Fruit fly (Drosophila melanogaster) whole organism, embryonic: Measurements from ENCODE around the gene Rbf2.

Experiments
- BEAF-32 ChIP-seq: fragments of 200-800 bp; sonication (Bioruptor generic); optimal IDR thresholded peaks from 3 replicates; lab custom pipeline; 2017; ENCODE audit warnings: missing biosample characterization, missing genetic modification characterization, mild to moderate bottlenecking, moderate library complexity, missing genetic modification reagents
- CG10462 ChIP-seq: fragments of 200-800 bp; sonication (Bioruptor generic); optimal IDR thresholded peaks from 2 replicates; lab custom pipeline; 2016; ENCODE audit warnings: missing biosample characterization, missing genetic modification characterization
- CG10565 ChIP-seq: fragments of 200-800 bp; sonication (Bioruptor generic); optimal IDR thresholded peaks from 3 replicates; lab custom pipeline; 2016; ENCODE audit warnings: missing biosample characterization, mild to moderate bottlenecking, missing genetic modification characterization
- CG10654 ChIP-seq: fragments of 200-800 bp; sonication (Bioruptor generic); optimal IDR thresholded peaks from 2 replicates; lab custom pipeline; 2016; ENCODE audit warnings: missing biosample characterization, missing genetic modification characterization
- CG10979 ChIP-seq: fragments of 200-800 bp; sonication (Bioruptor generic); optimal IDR thresholded peaks from 2 replicates; lab custom pipeline; 2018; ENCODE audit warnings: missing biosample characterization, mild to moderate bottlenecking, missing genetic modification characterization, moderate library complexity
- CG11504 ChIP-seq: fragments of 200-800 bp; sonication (Bioruptor generic); optimal IDR thresholded peaks from 3 replicates; lab custom pipeline; 2019; ENCODE audit warnings: missing biosample characterization, mild to moderate bottlenecking, missing genetic modification characterization, moderate library complexity
- CG11723 ChIP-seq: fragments of 200-800 bp; sonication (Bioruptor generic); optimal IDR thresholded peaks from 2 replicates; lab custom pipeline; 2017; ENCODE audit warnings: missing biosample characterization, mild to moderate bottlenecking, missing genetic modification characterization
- CG12219 ChIP-seq: fragments of 200-800 bp; sonication (Bioruptor generic); optimal IDR thresholded peaks from 3 replicates; lab custom pipeline; 2018; ENCODE audit warnings: missing biosample characterization, mild to moderate bottlenecking, missing genetic modification characterization
- CG12942 ChIP-seq: fragments of 200-800 bp; sonication (Bioruptor generic); optimal IDR thresholded peaks from 3 replicates; lab custom pipeline; 2016; ENCODE audit warnings: missing biosample characterization, missing genetic modification characterization
- CG13624 ChIP-seq: fragments of 200-800 bp; sonication (Bioruptor generic); optimal IDR thresholded peaks from 2 replicates; lab custom pipeline; 2016; ENCODE audit warnings: missing biosample characterization, missing genetic modification characterization
- CG15011 ChIP-seq: fragments of 200-800 bp; sonication (Bioruptor generic); optimal IDR thresholded peaks from 3 replicates; lab custom pipeline; 2018; ENCODE audit warnings: missing biosample characterization, mild to moderate bottlenecking, missing genetic modification characterization
- CG15514 ChIP-seq: fragments of 200-800 bp; sonication (Bioruptor generic); optimal IDR thresholded peaks from 3 replicates; lab custom pipeline; 2017; ENCODE audit warnings: missing biosample characterization, missing genetic modification characterization, mild to moderate bottlenecking, moderate library complexity, missing genetic modification reagents
- CG1602 ChIP-seq: fragments of 200-800 bp; sonication (Bioruptor generic); optimal IDR thresholded peaks from 3 replicates; lab custom pipeline; 2016; ENCODE audit warnings: missing biosample characterization, missing genetic modification characterization
- CG16779 ChIP-seq: fragments of 200-800 bp; sonication (Bioruptor generic); IDR thresholded peaks from 2 replicates; pipeline ENCODE4 v1.3.6; 2022; ENCODE audit warnings: missing biosample characterization, missing genetic modification characterization
- CG2129 ChIP-seq: fragments of 200-800 bp; sonication (Bioruptor generic); IDR thresholded peaks from 2 replicates; pipeline ENCODE4 v1.3.6; 2022; ENCODE audit warnings: missing biosample characterization, missing genetic modification characterization; ENCODE audit not compliant: partially characterized antibody
- CG2202 ChIP-seq: fragments of 200-800 bp; sonication (Bioruptor generic); optimal IDR thresholded peaks from 2 replicates; lab custom pipeline; 2018; ENCODE audit warnings: missing biosample characterization, mild to moderate bottlenecking, missing genetic modification characterization
- CG2889 ChIP-seq: fragments of 200-800 bp; sonication (Bioruptor generic); IDR thresholded peaks from 3 replicates; pipeline ENCODE4 v1.3.6; 2022; ENCODE audit warnings: missing biosample characterization, missing genetic modification characterization
- CG4820 ChIP-seq: fragments of 200-800 bp; sonication (Bioruptor generic); optimal IDR thresholded peaks from 3 replicates; lab custom pipeline; 2016; ENCODE audit warnings: missing biosample characterization, missing genetic modification characterization
- CG6254 ChIP-seq: fragments of 200-800 bp; sonication (Bioruptor generic); optimal IDR thresholded peaks from 3 replicates; lab custom pipeline; 2017; ENCODE audit warnings: mild to moderate bottlenecking, missing biosample characterization, missing genetic modification reagents, missing genetic modification characterization
- CG6272 ChIP-seq: fragments of 200-800 bp; sonication (Bioruptor generic); IDR thresholded peaks from 2 replicates; pipeline ENCODE4 v1.3.6; 2022; ENCODE audit warnings: missing biosample characterization, missing genetic modification characterization
- CG6683 ChIP-seq: fragments of 200-800 bp; sonication (Bioruptor generic); optimal IDR thresholded peaks from 2 replicates; lab custom pipeline; 2017; ENCODE audit warnings: missing biosample characterization, mild to moderate bottlenecking, missing genetic modification characterization, missing genetic modification reagents
- CG7372 ChIP-seq: fragments of 200-800 bp; sonication (Bioruptor generic); IDR thresholded peaks from 2 replicates; pipeline ENCODE4 v1.3.6; 2022; ENCODE audit warnings: missing biosample characterization, missing genetic modification characterization
- CrebB ChIP-seq: fragments of 200-800 bp; sonication (Bioruptor generic); optimal IDR thresholded peaks from 3 replicates; lab custom pipeline; 2018; ENCODE audit warnings: missing biosample characterization, mild to moderate bottlenecking, missing genetic modification characterization
- D19A ChIP-seq: fragments of 200-800 bp; optimal IDR thresholded peaks from 3 replicates; lab custom pipeline; 2019; ENCODE audit warnings: missing biosample characterization, mild to moderate bottlenecking, missing genetic modification characterization, moderate library complexity
- Dip3 ChIP-seq: fragments of 200-800 bp; sonication (Bioruptor generic); optimal IDR thresholded peaks from 3 replicates; lab custom pipeline; 2016; ENCODE audit warnings: missing biosample characterization, missing genetic modification characterization
- Fer1 ChIP-seq: fragments of 200-800 bp; sonication (Bioruptor generic); optimal IDR thresholded peaks from 2 replicates; lab custom pipeline; 2017; ENCODE audit warnings: missing biosample characterization, mild to moderate bottlenecking, missing genetic modification characterization
- GATAe ChIP-seq: fragments of 200-800 bp; sonication (Bioruptor generic); conservative IDR thresholded peaks from 2 replicates; pipeline ENCODE4 v1.3.6; 2022; ENCODE audit warnings: missing biosample characterization, missing genetic modification characterization
- Hr39 ChIP-seq: fragments of >200 bp; optimal IDR thresholded peaks from 2 replicates; lab custom pipeline; 2017
- Lpt ChIP-seq: fragments of >200 bp; optimal IDR thresholded peaks from 2 replicates; lab custom pipeline; 2018; ENCODE audit warnings: missing biosample characterization, missing genetic modification characterization
- Med ChIP-seq: fragments of 200-800 bp; sonication (Bioruptor generic); peaks from one replicate; lab custom pipeline; 2016; ENCODE audit warnings: missing biosample characterization, missing genetic modification characterization, mild to moderate bottlenecking, inconsistent platforms, moderate library complexity
- Tbp ChIP-seq: fragments of >200 bp; optimal IDR thresholded peaks from 2 replicates; lab custom pipeline; 2018; ENCODE audit warnings: missing biosample characterization, missing genetic modification characterization
- Xbp1 ChIP-seq: fragments of 200-800 bp; sonication (Bioruptor generic); optimal IDR thresholded peaks from 3 replicates; lab custom pipeline; 2016; ENCODE audit warnings: missing biosample characterization, mild to moderate bottlenecking, missing genetic modification characterization
- YL-1 ChIP-seq: fragments of 200-800 bp; sonication (Bioruptor generic); optimal IDR thresholded peaks from 3 replicates; lab custom pipeline; 2017; ENCODE audit warnings: missing biosample characterization, mild to moderate bottlenecking, missing genetic modification characterization
- br ChIP-seq: fragments of >200 bp; optimal IDR thresholded peaks from 2 replicates; lab custom pipeline; 2017
- cad ChIP-seq: fragments of >200 bp; optimal IDR thresholded peaks from 2 replicates; lab custom pipeline; 2017; ENCODE audit warnings: missing biosample characterization, missing genetic modification characterization
- chm ChIP-seq: fragments of 200-800 bp; sonication (Bioruptor generic); IDR thresholded peaks from 2 replicates; pipeline ENCODE4 v1.3.6; 2022; ENCODE audit warnings: missing biosample characterization, missing genetic modification characterization
- crp ChIP-seq, 2 experiments: fragments of 200-800 bp; sonication (Bioruptor generic); optimal IDR thresholded peaks; 2 replicates in 1 of 2; 3 replicates in 1 of 2; lab custom pipeline; 2017; ENCODE audit warnings: missing biosample characterization in 2 of 2, missing genetic modification characterization in 2 of 2, mild to moderate bottlenecking in 1 of 2, moderate library complexity in 1 of 2
- dati ChIP-seq: fragments of 200-800 bp; sonication (Bioruptor generic); IDR thresholded peaks from 2 replicates; pipeline ENCODE4 v1.3.6; 2022; ENCODE audit warnings: missing biosample characterization, missing genetic modification characterization
- dm ChIP-seq: fragments of 200-800 bp; sonication (Bioruptor generic); optimal IDR thresholded peaks from 3 replicates; lab custom pipeline; 2016; ENCODE audit warnings: missing biosample characterization, missing genetic modification characterization
- dmrt11E ChIP-seq: fragments of 200-800 bp; sonication (Bioruptor generic); optimal IDR thresholded peaks from 3 replicates; lab custom pipeline; 2018; ENCODE audit warnings: missing biosample characterization, mild to moderate bottlenecking, missing genetic modification characterization, moderate library complexity
- ems ChIP-seq: fragments of 200-800 bp; sonication (Bioruptor generic); optimal IDR thresholded peaks from 3 replicates; lab custom pipeline; 2016; ENCODE audit warnings: missing biosample characterization, missing genetic modification characterization
- ewg ChIP-seq: fragments of 200-800 bp; sonication (Bioruptor generic); optimal IDR thresholded peaks from 3 replicates; lab custom pipeline; 2017; ENCODE audit warnings: mild to moderate bottlenecking, missing biosample characterization, missing genetic modification reagents, missing genetic modification characterization
- ham ChIP-seq: fragments of 200-800 bp; sonication (Bioruptor generic); IDR thresholded peaks from 2 replicates; pipeline ENCODE4 v1.3.6; 2022; ENCODE audit warnings: missing biosample characterization, missing genetic modification characterization
- lab ChIP-seq: fragments of 200-800 bp; sonication (Bioruptor generic); optimal IDR thresholded peaks from 3 replicates; lab custom pipeline; 2017; ENCODE audit warnings: missing biosample characterization, missing genetic modification characterization, mild to moderate bottlenecking, moderate library complexity, missing genetic modification reagents
- lilli ChIP-seq: fragments of 200-800 bp; sonication (Bioruptor generic); optimal IDR thresholded peaks from 3 replicates; lab custom pipeline; 2016; ENCODE audit warnings: missing biosample characterization, missing genetic modification characterization
- pb ChIP-seq: fragments of 200-800 bp; sonication (Bioruptor generic); optimal IDR thresholded peaks from 3 replicates; lab custom pipeline; 2016; ENCODE audit warnings: missing biosample characterization, missing genetic modification characterization
- phol ChIP-seq: fragments of 200-800 bp; sonication (Bioruptor generic); optimal IDR thresholded peaks from 3 replicates; lab custom pipeline; 2018; ENCODE audit warnings: missing biosample characterization, mild to moderate bottlenecking, missing genetic modification characterization, moderate library complexity
- sc ChIP-seq, 3 experiments: fragments of >200 bp in 2 of 3; fragments of 200-800 bp in 1 of 3; sonication (Bioruptor generic) in 1 of 3; optimal IDR thresholded peaks; 2 replicates in 2 of 3; 3 replicates in 1 of 3; lab custom pipeline; 2017; ENCODE audit warnings: mild to moderate bottlenecking in 1 of 3, missing biosample characterization in 1 of 3, missing genetic modification characterization in 1 of 3, missing genetic modification reagents in 1 of 3
- sens-2 ChIP-seq: fragments of 200-800 bp; sonication (Bioruptor generic); IDR thresholded peaks from 2 replicates; pipeline ENCODE4 v1.3.6; 2022; ENCODE audit warnings: missing biosample characterization, missing genetic modification characterization
- sqz ChIP-seq: fragments of 200-800 bp; sonication (Bioruptor generic); optimal IDR thresholded peaks from 3 replicates; lab custom pipeline; 2018; ENCODE audit warnings: missing biosample characterization, mild to moderate bottlenecking, missing genetic modification characterization
- toy ChIP-seq: fragments of 200-800 bp; sonication (Bioruptor generic); IDR thresholded peaks from 2 replicates; pipeline ENCODE4 v1.3.6; 2022; ENCODE audit warnings: missing biosample characterization, missing genetic modification characterization

Rbf2 gene

DNA sequence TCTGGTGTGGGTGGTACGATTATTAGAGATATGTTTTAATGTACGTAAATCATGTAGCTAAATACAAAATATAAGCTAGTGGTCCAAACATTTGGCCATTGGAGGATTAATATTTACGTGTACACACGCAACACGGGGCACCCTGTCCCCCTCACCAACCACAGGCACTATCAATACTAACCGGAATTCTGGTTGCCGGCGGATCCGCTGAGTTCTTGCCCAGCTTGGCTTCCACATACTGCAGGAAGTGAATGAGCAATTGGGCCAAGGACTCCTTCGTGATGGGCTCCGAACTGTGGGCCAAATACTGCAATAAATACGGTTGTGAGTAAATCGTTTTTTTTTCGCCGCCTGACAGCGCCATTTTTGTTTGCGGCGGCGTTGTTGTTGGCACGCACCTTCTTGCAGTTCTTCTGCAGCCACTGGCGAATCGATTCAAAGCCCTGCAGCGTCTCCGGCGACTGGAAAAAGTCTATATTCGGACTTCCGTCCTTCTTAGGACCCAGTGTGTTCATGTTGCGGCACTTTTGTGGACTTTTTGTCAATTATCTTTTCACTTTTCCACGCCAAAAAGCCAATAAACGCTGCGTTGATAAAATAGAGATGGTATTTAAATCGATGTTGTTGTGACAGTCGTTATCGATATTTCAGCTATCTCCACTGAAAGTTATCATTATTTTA lies 7.2 kb downstream of the Rbf2 start, which contains the start of gene mor (continued):
- TF ChIP-seq dmrt11E (tag; lab: Kevin White, UChicago) (no peak), CG2202 (tag; lab: Kevin White, UChicago) (no peak), CG16779 (GFP tag; lab: Robert Waterston, UW) (no peak), CG6683 (no peak), CG10462 (GFP tag; lab: Kevin White, UChicago) (no peak), sens-2 (GFP tag; lab: Robert Waterston, UW) (no peak), Lpt (GFP tag; lab: Kevin White, UChicago) (no peak), lab (GFP tag; lab: Kevin White, UChicago) (no peak), Hr39 (lab: Kevin White, UChicago) (no peak), CG15514 (GFP tag; lab: Kevin White, UChicago) (no peak), CG2129 (GFP tag; lab: Robert Waterston, UW) (no peak), CG1602 (GFP tag; lab: Kevin White, UChicago) (no peak), GATAe (GFP tag; lab: Robert Waterston, UW) (no peak), CG2889 (GFP tag; lab: Robert Waterston, UW) (no peak), CrebB (tag; lab: Kevin White, UChicago) (no peak), cad (GFP tag; lab: Kevin White, UChicago) (peak; percentile 67), BEAF-32 (no peak), CG12219 (no peak), Dip3 (GFP tag; lab: Kevin White, UChicago) (no peak), CG6254 (peak; percentile 99), CG12942 (GFP tag; lab: Kevin White, UChicago) (no peak), ems (GFP tag; lab: Kevin White, UChicago) (no peak), CG10565 (no peak), ham (GFP tag; lab: Robert Waterston, UW) (no peak), Fer1 (GFP tag; lab: Kevin White, UChicago) (peak; percentile 8), CG4820 (GFP tag; lab: Kevin White, UChicago) (no peak), dm (GFP tag; lab: Kevin White, UChicago) (no peak), CG6272 (GFP tag; lab: Robert Waterston, UW) (no peak), phol (peak; percentile 93), lilli (GFP tag; lab: Kevin White, UChicago) (no peak), CG15011 (GFP tag; lab: Kevin White, UChicago) (no peak), sc (optimal IDR thresholded peaks at IDR 0.05; lab: Kevin White, UChicago) (no peak), sc (GFP tag; optimal IDR thresholded peaks at IDR 0.05; lab: Kevin White, UChicago) (no peak), Tbp (GFP tag; lab: Kevin White, UChicago) (no peak), CG7372 (GFP tag; lab: Robert Waterston, UW) (no peak), CG11504 (tag; lab: Kevin White, UChicago) (no peak), toy (GFP tag; lab: Robert Waterston, UW) (no peak), br (lab: Kevin White, UChicago) (no peak), CG11723 (no peak), ewg (GFP tag; lab: Kevin White, UChicago) (no peak), CG10654 (no peak), YL-1 (GFP tag; lab: Kevin White, UChicago) (peak; percentile 35), sqz (GFP tag; lab: Kevin White, UChicago) (peak; percentile 73), Xbp1 (GFP tag; lab: Kevin White, UChicago) (no peak), Med (GFP tag; lab: Kevin White, UChicago) (peak; percentile 74), D19A (tag; lab: Kevin White, UChicago) (no peak), dati (no peak), CG10979 (tag; lab: Kevin White, UChicago) (no peak), chm (GFP tag; lab: Robert Waterston, UW) (no peak), CG13624 (GFP tag; lab: Kevin White, UChicago) (no peak), pb (GFP tag; lab: Kevin White, UChicago) (no peak), crp (GFP tag; optimal IDR thresholded peaks at IDR 0.05; lab: Kevin White, UChicago) (no peak)
